Fruit fly (Drosophila melanogaster) whole organism, wandering third instar larva: ENCODE measurements around the gene mahe.
A peak's percentile ranks its signal among the peaks of the same experiment; 100 is the strongest.

Experiments
- Abd-B ChIP-seq: fragments of >200 bp; optimal IDR thresholded peaks from 2 replicates; lab custom pipeline; 2017; ENCODE audit warnings: missing biosample characterization, missing genetic modification characterization
- CG32264 ChIP-seq: fragments of 200-800 bp; sonication (Bioruptor generic); optimal IDR thresholded peaks from 2 replicates; lab custom pipeline; 2016; ENCODE audit warnings: missing biosample characterization, missing genetic modification characterization
- CG9705 ChIP-seq: fragments of 200-800 bp; sonication (Bioruptor generic); optimal IDR thresholded peaks from 2 replicates; lab custom pipeline; 2018; ENCODE audit warnings: missing biosample characterization, mild to moderate bottlenecking, missing genetic modification characterization
- CrebA ChIP-seq: fragments of 200-800 bp; sonication (Bioruptor generic); optimal IDR thresholded peaks from 2 replicates; lab custom pipeline; 2016; ENCODE audit warnings: missing biosample characterization, mild to moderate bottlenecking, missing genetic modification characterization, borderline replicate concordance
- GATAd ChIP-seq: sonication (Bioruptor generic); optimal IDR thresholded peaks from 2 replicates; lab custom pipeline; 2016; ENCODE audit warnings: missing biosample characterization, missing genetic modification characterization
- HLH106 ChIP-seq: fragments of 200-800 bp; optimal IDR thresholded peaks from 3 replicates; lab custom pipeline; 2019; ENCODE audit warnings: missing biosample characterization, mild to moderate bottlenecking, missing genetic modification characterization, moderate library complexity
- Hnf4 ChIP-seq: fragments of 200-800 bp; sonication (Bioruptor generic); optimal IDR thresholded peaks from 2 replicates; lab custom pipeline; 2016; ENCODE audit warnings: missing biosample characterization, mild to moderate bottlenecking, missing genetic modification characterization
- Hr78 ChIP-seq: fragments of >200 bp; optimal IDR thresholded peaks from 2 replicates; lab custom pipeline; 2017; ENCODE audit warnings: missing biosample characterization, missing genetic modification characterization
- Hr83 ChIP-seq: fragments of 200-300 bp; sonication (Bioruptor generic); optimal IDR thresholded peaks from 2 replicates; lab custom pipeline; 2016; ENCODE audit warnings: missing biosample characterization, mild to moderate bottlenecking, missing genetic modification characterization, moderate library complexity; ENCODE audit not compliant: poor library complexity, severe bottlenecking
- Jra ChIP-seq: sonication (Bioruptor generic); optimal IDR thresholded peaks from 2 replicates; lab custom pipeline; 2016; ENCODE audit warnings: missing biosample characterization, missing genetic modification characterization
- Mio ChIP-seq: sonication (Bioruptor generic); optimal IDR thresholded peaks from 2 replicates; lab custom pipeline; 2016; ENCODE audit warnings: missing biosample characterization, missing genetic modification characterization
- Myc ChIP-seq: fragments of >200 bp; optimal IDR thresholded peaks from 2 replicates; lab custom pipeline; 2017
- N ChIP-seq: fragments of >200 bp; optimal IDR thresholded peaks from 2 replicates; lab custom pipeline; 2018; ENCODE audit warnings: missing biosample characterization, missing external identifiers, missing genetic modification characterization
- OdsH ChIP-seq: fragments of 200-800 bp; sonication (Bioruptor generic); optimal IDR thresholded peaks from 2 replicates; lab custom pipeline; 2016; ENCODE audit warnings: missing biosample characterization, mild to moderate bottlenecking, missing genetic modification characterization
- Rel ChIP-seq, 2 experiments: fragments of 200-800 bp; sonication (Bioruptor generic) in 1 of 2; optimal IDR thresholded peaks; 2 replicates in 1 of 2; 3 replicates in 1 of 2; lab custom pipeline; 2016 to 2019; ENCODE audit warnings: mild to moderate bottlenecking in 2 of 2, missing biosample characterization in 2 of 2, missing genetic modification characterization in 2 of 2, moderate library complexity in 1 of 2
- Sp1 ChIP-seq: fragments of 200-800 bp; sonication (Bioruptor generic); optimal IDR thresholded peaks from 3 replicates; lab custom pipeline; 2019; ENCODE audit warnings: missing biosample characterization, mild to moderate bottlenecking, missing genetic modification characterization, moderate library complexity
- Vsx2 ChIP-seq: fragments of 200-300, 225-300 bp; sonication (Bioruptor generic); optimal IDR thresholded peaks from 2 replicates; lab custom pipeline; 2018; ENCODE audit warnings: missing biosample characterization, missing genetic modification characterization; ENCODE audit not compliant: partially characterized antibody
- br ChIP-seq: fragments of 200-800 bp; sonication (Bioruptor generic); optimal IDR thresholded peaks from 2 replicates; lab custom pipeline; 2016; ENCODE audit warnings: missing biosample characterization, missing genetic modification characterization
- brk ChIP-seq: fragments of 200-800 bp; sonication (Bioruptor generic); optimal IDR thresholded peaks from 2 replicates; lab custom pipeline; 2016; ENCODE audit warnings: missing biosample characterization, mild to moderate bottlenecking, missing genetic modification characterization
- dl ChIP-seq, 2 experiments: fragments of 175-275, 200-275 bp in 1 of 2; fragments of 200-275 bp in 1 of 2; sonication (Bioruptor generic); optimal IDR thresholded peaks; lab custom pipeline; 2018; ENCODE audit warnings: mild to moderate bottlenecking in 2 of 2, missing biosample characterization in 2 of 2, missing genetic modification characterization in 2 of 2, moderate library complexity in 2 of 2; ENCODE audit not compliant: partially characterized antibody in 2 of 2, insufficient read depth in 1 of 2
- dmrt93B ChIP-seq: fragments of 200-800 bp; sonication (Bioruptor generic); optimal IDR thresholded peaks from 2 replicates; lab custom pipeline; 2018; ENCODE audit warnings: missing biosample characterization, mild to moderate bottlenecking, missing genetic modification characterization
- dsf ChIP-seq: sonication (Bioruptor generic); optimal IDR thresholded peaks from 2 replicates; lab custom pipeline; 2016; ENCODE audit warnings: missing biosample characterization, missing genetic modification characterization, borderline replicate concordance
- ey ChIP-seq: fragments of 200-800 bp; sonication (Bioruptor generic); optimal IDR thresholded peaks from 2 replicates; lab custom pipeline; 2016; ENCODE audit warnings: missing biosample characterization, missing genetic modification characterization
- foxo ChIP-seq, 2 experiments: fragments of 200-800 bp; sonication (Bioruptor generic); optimal IDR thresholded peaks; 2 replicates in 1 of 2; 3 replicates in 1 of 2; lab custom pipeline; 2016 to 2017; ENCODE audit warnings: missing biosample characterization in 2 of 2, missing genetic modification characterization in 2 of 2
- fru ChIP-seq: fragments of 200-800 bp; sonication (Bioruptor generic); optimal IDR thresholded peaks from 3 replicates; lab custom pipeline; 2016; ENCODE audit warnings: missing biosample characterization, mild to moderate bottlenecking, missing genetic modification characterization
- h ChIP-seq: fragments of 200-800 bp; sonication (Bioruptor generic); optimal IDR thresholded peaks from 3 replicates; lab custom pipeline; 2016; ENCODE audit warnings: missing biosample characterization, mild to moderate bottlenecking, missing genetic modification characterization
- jim ChIP-seq: fragments of 175-275, 200-325 bp; sonication (Bioruptor generic); optimal IDR thresholded peaks from 2 replicates; lab custom pipeline; 2016; ENCODE audit warnings: missing biosample characterization, mild to moderate bottlenecking, missing genetic modification characterization
- lola ChIP-seq: fragments of >200 bp; optimal IDR thresholded peaks from 2 replicates; lab custom pipeline; 2017; ENCODE audit warnings: missing biosample characterization, missing genetic modification characterization
- pan ChIP-seq: fragments of >200 bp; optimal IDR thresholded peaks from 2 replicates; lab custom pipeline; 2017
- psq ChIP-seq: fragments of 200-800 bp; sonication (Bioruptor generic); optimal IDR thresholded peaks from 3 replicates; lab custom pipeline; 2017; ENCODE audit warnings: missing biosample characterization, mild to moderate bottlenecking, missing genetic modification characterization, moderate library complexity
- rgr ChIP-seq: fragments of 200-800 bp; sonication (Bioruptor generic); optimal IDR thresholded peaks from 3 replicates; lab custom pipeline; 2016; ENCODE audit warnings: missing biosample characterization, mild to moderate bottlenecking, missing genetic modification characterization
- sage ChIP-seq: fragments of 200-800 bp; sonication (Bioruptor generic); optimal IDR thresholded peaks from 2 replicates; lab custom pipeline; 2016; ENCODE audit warnings: missing biosample characterization, mild to moderate bottlenecking, missing genetic modification characterization
- sv ChIP-seq: fragments of 200-800 bp; sonication (Bioruptor generic); optimal IDR thresholded peaks from 3 replicates; lab custom pipeline; 2016; ENCODE audit warnings: missing biosample characterization, missing genetic modification characterization
- tai ChIP-seq: sonication (Bioruptor generic); optimal IDR thresholded peaks from 2 replicates; lab custom pipeline; 2016; ENCODE audit warnings: missing biosample characterization, missing genetic modification characterization
- usp ChIP-seq: fragments of >200 bp; optimal IDR thresholded peaks from 2 replicates; lab custom pipeline; 2017; ENCODE audit warnings: missing biosample characterization, missing genetic modification characterization
- woc ChIP-seq: sonication (Bioruptor generic); optimal IDR thresholded peaks from 2 replicates; lab custom pipeline; 2016; ENCODE audit warnings: missing biosample characterization, mild to moderate bottlenecking, missing genetic modification characterization

mahe gene

DNA sequence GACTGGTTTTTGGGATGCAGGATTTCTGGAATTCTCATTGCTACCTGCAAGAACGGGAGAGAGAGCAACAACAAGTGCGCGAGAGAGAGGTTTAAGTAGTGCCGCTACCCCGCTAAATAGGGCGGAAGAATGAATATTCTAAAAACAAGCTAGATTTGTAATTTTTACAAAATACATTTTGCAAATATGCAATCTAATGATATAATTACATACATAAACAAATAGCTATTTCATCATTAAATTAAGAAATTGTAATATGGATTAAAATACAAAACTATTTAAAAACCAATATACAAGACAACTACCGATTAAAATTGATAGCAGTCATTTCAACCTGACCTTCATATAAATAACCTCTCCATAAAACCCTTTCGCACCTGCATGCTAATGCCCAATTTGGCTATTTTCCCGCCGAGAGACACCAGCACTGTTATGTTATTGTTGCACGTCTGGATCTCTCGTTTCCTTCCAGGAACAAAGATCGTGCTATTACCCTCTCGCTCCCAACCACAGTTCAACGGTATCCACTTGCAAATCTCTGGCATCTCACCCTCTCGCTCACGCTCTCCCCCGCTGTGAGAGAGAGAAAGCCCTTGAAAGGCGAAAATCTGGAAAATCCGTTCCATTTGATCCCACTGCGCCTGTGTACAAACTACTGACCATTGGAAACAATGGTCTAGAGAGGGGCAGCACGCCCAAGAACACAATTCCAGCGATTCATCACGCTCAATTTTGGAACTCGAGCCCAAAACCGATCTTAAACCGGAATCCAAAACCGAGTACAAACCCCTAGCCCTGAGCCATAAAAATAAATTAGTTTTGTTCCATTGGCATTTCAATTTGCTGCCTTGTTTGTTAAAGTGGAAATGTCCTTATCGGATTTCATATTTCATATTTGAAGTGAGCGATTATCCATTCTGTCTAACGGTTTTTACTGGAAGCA, 39.3 kb downstream of the mahe start, which contains the start of gene Nek2:
Gene Nek2, minus strand, starts transcription at position 51 of the 943 bp plus-strand sequence.
- peak; percentile 49 for TF ChIP-seq Sp1
- TF ChIP-seq Vsx2 (GFP tag; lab: Kevin White, UChicago), result no peak
- TF ChIP-seq CrebA (GFP tag; lab: Kevin White, UChicago), result no peak
- TF ChIP-seq foxo (GFP tag; optimal IDR thresholded peaks at IDR 0.05; lab: Kevin White, UChicago), result peak in 1 of 2 experiments; percentile 37
- no peak for TF ChIP-seq Jra
- no peak for TF ChIP-seq GATAd (GFP tag; lab: Kevin White, UChicago)
- TF ChIP-seq usp, result no peak
- peak; percentile 51 for TF ChIP-seq HLH106 (tag; lab: Kevin White, UChicago)
- TF ChIP-seq fru, result peak; percentile 15
- no peak for TF ChIP-seq Rel (GFP tag; optimal IDR thresholded peaks at IDR 0.05; lab: Kevin White, UChicago)
- TF ChIP-seq Rel (tag; optimal IDR thresholded peaks at IDR 0.05; lab: Kevin White, UChicago), result no peak
- TF ChIP-seq CG32264 (GFP tag; lab: Kevin White, UChicago), result no peak
- TF ChIP-seq brk, result no peak
- TF ChIP-seq dmrt93B, result no peak
- peak; percentile 24 for TF ChIP-seq h (GFP tag; lab: Kevin White, UChicago)
- TF ChIP-seq OdsH (GFP tag; lab: Kevin White, UChicago), result peak; percentile 42
- no peak for TF ChIP-seq sage (GFP tag; lab: Kevin White, UChicago)
- TF ChIP-seq pan (lab: Kevin White, UChicago), result no peak
- no peak for TF ChIP-seq ey
- TF ChIP-seq woc, result peak; percentile 75
- no peak for TF ChIP-seq br (GFP tag; lab: Kevin White, UChicago)
- no peak for TF ChIP-seq dsf (GFP tag; lab: Kevin White, UChicago)
- TF ChIP-seq psq (GFP tag; lab: Kevin White, UChicago), result peak; percentile 23
- TF ChIP-seq sv (GFP tag; lab: Kevin White, UChicago), result no peak
- TF ChIP-seq Myc (lab: Kevin White, UChicago), result peak; percentile 76
- TF ChIP-seq Abd-B (GFP tag; lab: Kevin White, UChicago), result no peak
- no peak for TF ChIP-seq N (GFP tag; lab: Kevin White, UChicago)
- peak; percentile 13 to 46 for TF ChIP-seq dl (GFP tag; optimal IDR thresholded peaks at IDR 0.05; lab: Kevin White, UChicago; ENCODE audit: insufficient read depth in 1 of 2, partially characterized antibody in 2 of 2)
- no peak for TF ChIP-seq tai

DNA sequence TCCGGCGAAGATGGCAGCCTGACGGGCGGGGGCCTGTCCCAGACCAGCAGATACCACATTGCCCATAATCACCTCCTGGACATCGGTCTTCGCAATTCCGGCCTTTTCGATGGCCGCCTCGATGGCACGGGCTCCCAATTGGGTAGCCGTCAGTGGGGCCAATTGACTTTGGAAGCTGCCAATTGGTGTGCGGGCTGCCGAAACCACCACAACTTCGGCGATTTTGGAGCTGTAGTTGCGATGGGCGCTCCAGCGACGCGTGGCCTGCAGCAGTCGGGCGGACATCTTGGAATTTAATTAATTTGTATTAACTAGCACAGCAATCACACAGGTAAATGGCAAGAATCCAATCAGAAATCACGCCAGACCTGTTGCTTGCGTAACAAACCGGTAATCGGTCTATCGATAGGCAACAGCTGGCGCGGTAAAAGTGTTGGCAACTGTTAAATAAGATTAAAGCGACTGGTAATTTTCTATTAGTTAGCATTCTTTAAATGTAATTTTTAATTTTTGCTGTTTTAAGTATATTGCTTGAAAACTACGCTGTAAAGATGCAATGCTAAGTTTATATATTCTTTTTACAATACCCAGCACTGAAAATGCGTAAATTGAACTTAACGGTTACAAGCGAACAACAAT, 42.7 kb downstream of the mahe start, which contains the start of gene Acat1:
Gene Acat1, minus strand, starts transcription at position 400 of the 639 bp plus-strand sequence.
- peak; percentile 58 for TF ChIP-seq dsf (GFP tag; lab: Kevin White, UChicago)
- TF ChIP-seq Vsx2 (GFP tag; lab: Kevin White, UChicago), result no peak
- peak; percentile 89 for TF ChIP-seq rgr (GFP tag; lab: Kevin White, UChicago)
- TF ChIP-seq fru, result peak; percentile 87
- peak; percentile 39 for TF ChIP-seq Hr83 (GFP tag; lab: Kevin White, UChicago)
- peak; percentile 86 for TF ChIP-seq Jra
- TF ChIP-seq usp, result no peak
- TF ChIP-seq CrebA (GFP tag; lab: Kevin White, UChicago), result no peak
- peak; percentile 35 for TF ChIP-seq dmrt93B
- peak; percentile 83 for TF ChIP-seq br (GFP tag; lab: Kevin White, UChicago)
- TF ChIP-seq lola, result no peak
- peak; percentile 52 for TF ChIP-seq GATAd (GFP tag; lab: Kevin White, UChicago)
- TF ChIP-seq jim (GFP tag; lab: Kevin White, UChicago), result no peak
- peak; percentile 34 for TF ChIP-seq sv (GFP tag; lab: Kevin White, UChicago)
- peak; percentile 19 for TF ChIP-seq Mio
- TF ChIP-seq N (GFP tag; lab: Kevin White, UChicago), result no peak
- peak; percentile 81 for TF ChIP-seq OdsH (GFP tag; lab: Kevin White, UChicago)
- no peak for TF ChIP-seq pan (lab: Kevin White, UChicago)
- TF ChIP-seq CG32264 (GFP tag; lab: Kevin White, UChicago), result peak; percentile 59
- peak; percentile 89 for TF ChIP-seq h (GFP tag; lab: Kevin White, UChicago)
- peak; percentile 53 for TF ChIP-seq Sp1
- TF ChIP-seq foxo (GFP tag; optimal IDR thresholded peaks at IDR 0.05; lab: Kevin White, UChicago), result peak in 1 of 2 experiments; percentile 90
- peak; percentile 77 for TF ChIP-seq sage (GFP tag; lab: Kevin White, UChicago)
- peak; percentile 83 for TF ChIP-seq ey
- TF ChIP-seq HLH106 (tag; lab: Kevin White, UChicago), result peak; percentile 69
- peak; percentile 91 for TF ChIP-seq Hnf4 (GFP tag; lab: Kevin White, UChicago)
- no peak for TF ChIP-seq Hr78 (GFP tag; lab: Kevin White, UChicago)
- no peak for TF ChIP-seq Abd-B (GFP tag; lab: Kevin White, UChicago)
- peak; percentile 58 for TF ChIP-seq woc
- TF ChIP-seq psq (GFP tag; lab: Kevin White, UChicago), result peak; percentile 80
- peak; percentile 11 for TF ChIP-seq CG9705
